Fruit fly (Drosophila melanogaster) whole organism, embryonic: ENCODE results near the gene Chchd3.

ENCODE experiments used
- Asciz ChIP-seq: fragments of 200-800 bp; sonication (Bioruptor generic); optimal IDR thresholded peaks from 2 replicates; lab custom pipeline; 2017; ENCODE audit warnings: missing biosample characterization, mild to moderate bottlenecking, missing genetic modification characterization, missing genetic modification reagents
- CG10431 ChIP-seq: fragments of 200-800 bp; sonication (Bioruptor generic); optimal IDR thresholded peaks from 3 replicates; lab custom pipeline; 2018; ENCODE audit warnings: missing biosample characterization, mild to moderate bottlenecking, missing genetic modification characterization
- CG11504 ChIP-seq: fragments of 200-800 bp; sonication (Bioruptor generic); optimal IDR thresholded peaks from 3 replicates; lab custom pipeline; 2019; ENCODE audit warnings: missing biosample characterization, mild to moderate bottlenecking, missing genetic modification characterization, moderate library complexity
- CG12744 ChIP-seq: fragments of 200-800 bp; sonication (Bioruptor generic); optimal IDR thresholded peaks from 2 replicates; lab custom pipeline; 2016; ENCODE audit warnings: missing biosample characterization, missing genetic modification characterization
- CG12769 ChIP-seq: fragments of 200-800 bp; sonication (Bioruptor generic); optimal IDR thresholded peaks from 2 replicates; lab custom pipeline; 2019; ENCODE audit warnings: missing biosample characterization, mild to moderate bottlenecking, missing genetic modification characterization, moderate library complexity
- CG13775 ChIP-seq: fragments of 200-800 bp; sonication (Bioruptor generic); optimal IDR thresholded peaks from 3 replicates; lab custom pipeline; 2017; ENCODE audit warnings: missing biosample characterization, mild to moderate bottlenecking, missing genetic modification characterization
- CG15011 ChIP-seq: fragments of 200-800 bp; sonication (Bioruptor generic); optimal IDR thresholded peaks from 3 replicates; lab custom pipeline; 2018; ENCODE audit warnings: missing biosample characterization, mild to moderate bottlenecking, missing genetic modification characterization
- CG15269 ChIP-seq: fragments of 200-800 bp; sonication (Bioruptor generic); optimal IDR thresholded peaks from 2 replicates; lab custom pipeline; 2018; ENCODE audit warnings: missing biosample characterization, mild to moderate bottlenecking, missing genetic modification characterization, moderate library complexity
- CG17186 ChIP-seq: fragments of 200-800 bp; sonication (Bioruptor generic); optimal IDR thresholded peaks from 3 replicates; lab custom pipeline; 2017; ENCODE audit warnings: missing biosample characterization, missing genetic modification reagents, missing genetic modification characterization
- CG17829 ChIP-seq: fragments of 200-800 bp; optimal IDR thresholded peaks from 2 replicates; lab custom pipeline; 2019; ENCODE audit warnings: missing biosample characterization, mild to moderate bottlenecking, missing genetic modification characterization, moderate library complexity
- CG2202 ChIP-seq: fragments of 200-800 bp; sonication (Bioruptor generic); optimal IDR thresholded peaks from 2 replicates; lab custom pipeline; 2018; ENCODE audit warnings: missing biosample characterization, mild to moderate bottlenecking, missing genetic modification characterization
- CG33557 ChIP-seq: fragments of 200-800 bp; sonication (Bioruptor generic); optimal IDR thresholded peaks from 2 replicates; lab custom pipeline; 2019; ENCODE audit warnings: missing biosample characterization, mild to moderate bottlenecking, missing genetic modification characterization, moderate library complexity
- CG34422 ChIP-seq: fragments of 200-800 bp; sonication (Bioruptor generic); IDR thresholded peaks from 3 replicates; pipeline ENCODE4 v1.3.6; 2022; ENCODE audit warnings: missing biosample characterization, missing genetic modification characterization
- CG4617 ChIP-seq: fragments of 200-800 bp; sonication (Bioruptor generic); optimal IDR thresholded peaks from 3 replicates; lab custom pipeline; 2016; ENCODE audit warnings: missing biosample characterization, missing genetic modification characterization, borderline replicate concordance
- CG5180 ChIP-seq: fragments of 200-800 bp; sonication (Bioruptor generic); optimal IDR thresholded peaks from 3 replicates; lab custom pipeline; 2017; ENCODE audit warnings: missing biosample characterization, missing genetic modification characterization, mild to moderate bottlenecking, moderate library complexity, missing genetic modification reagents
- CG8281 ChIP-seq: fragments of 200-800 bp; sonication (Bioruptor generic); optimal IDR thresholded peaks from 2 replicates; lab custom pipeline; 2018; ENCODE audit warnings: missing biosample characterization, mild to moderate bottlenecking, missing genetic modification characterization, moderate library complexity
- CG8290 ChIP-seq, 3 experiments: fragments of 200-800 bp; sonication (Bioruptor generic); optimal IDR thresholded peaks; 2 replicates each; lab custom pipeline; 2016 to 2019; ENCODE audit warnings: missing biosample characterization in 3 of 3, missing genetic modification characterization in 3 of 3, mild to moderate bottlenecking in 2 of 3, moderate library complexity in 1 of 3
- CG9609 ChIP-seq: fragments of 200-800 bp; sonication (Bioruptor generic); optimal IDR thresholded peaks from 3 replicates; lab custom pipeline; 2016; ENCODE audit warnings: missing biosample characterization, missing genetic modification characterization
- CG9727 ChIP-seq: fragments of 200-800 bp; sonication (Bioruptor generic); optimal IDR thresholded peaks from 3 replicates; lab custom pipeline; 2017; ENCODE audit warnings: missing biosample characterization, mild to moderate bottlenecking, missing genetic modification characterization
- Chrac-16 ChIP-seq: fragments of 200-800 bp; sonication (Bioruptor generic); optimal IDR thresholded peaks from 3 replicates; lab custom pipeline; 2016; ENCODE audit warnings: missing biosample characterization, missing genetic modification characterization
- Dll ChIP-seq: fragments of 200-800 bp; sonication (Bioruptor generic); IDR thresholded peaks from 4 replicates; pipeline ENCODE4 v1.3.6; 2022; ENCODE audit warnings: missing biosample characterization, missing genetic modification characterization; ENCODE audit not compliant: partially characterized antibody
- Ets97D ChIP-seq: fragments of 200-800 bp; sonication (Bioruptor generic); optimal IDR thresholded peaks from 3 replicates; lab custom pipeline; 2016; ENCODE audit warnings: missing biosample characterization, missing genetic modification characterization
- Myb ChIP-seq: fragments of 200-800 bp; sonication (Bioruptor generic); optimal IDR thresholded peaks from 2 replicates; lab custom pipeline; 2016; ENCODE audit warnings: missing biosample characterization, missing genetic modification characterization
- Optix ChIP-seq: fragments of 200-800 bp; sonication (Bioruptor generic); IDR thresholded peaks from 3 replicates; pipeline ENCODE4 v1.3.6; 2022; ENCODE audit warnings: missing biosample characterization, missing genetic modification characterization
- Sox100B ChIP-seq: fragments of 200-800 bp; sonication (Bioruptor generic); optimal IDR thresholded peaks from 3 replicates; lab custom pipeline; 2018; ENCODE audit warnings: missing biosample characterization, mild to moderate bottlenecking, missing genetic modification characterization
- YL-1 ChIP-seq: fragments of 200-800 bp; sonication (Bioruptor generic); optimal IDR thresholded peaks from 3 replicates; lab custom pipeline; 2017; ENCODE audit warnings: missing biosample characterization, mild to moderate bottlenecking, missing genetic modification characterization
- crp ChIP-seq, 2 experiments: fragments of 200-800 bp; sonication (Bioruptor generic); optimal IDR thresholded peaks; 2 replicates in 1 of 2; 3 replicates in 1 of 2; lab custom pipeline; 2017; ENCODE audit warnings: missing biosample characterization in 2 of 2, missing genetic modification characterization in 2 of 2, mild to moderate bottlenecking in 1 of 2, moderate library complexity in 1 of 2
- dpn ChIP-seq, 2 experiments: fragments of 200-800 bp; sonication (Bioruptor generic); optimal IDR thresholded peaks; 3 replicates each; lab custom pipeline; 2016; ENCODE audit warnings: missing biosample characterization in 2 of 2, missing genetic modification characterization in 2 of 2
- emc ChIP-seq: fragments of 200-800 bp; sonication (Bioruptor generic); optimal IDR thresholded peaks from 2 replicates; lab custom pipeline; 2016; ENCODE audit warnings: missing biosample characterization, missing genetic modification characterization
- en ChIP-seq: fragments of 200-800 bp; sonication (Bioruptor generic); optimal IDR thresholded peaks from 2 replicates; lab custom pipeline; 2016; ENCODE audit warnings: missing biosample characterization, missing genetic modification characterization
- eyg ChIP-seq: fragments of 200-800 bp; sonication (Bioruptor generic); optimal IDR thresholded peaks from 3 replicates; lab custom pipeline; 2016; ENCODE audit warnings: missing biosample characterization, missing genetic modification characterization
- gfzf ChIP-seq: fragments of 200-800 bp; sonication (Bioruptor generic); optimal IDR thresholded peaks from 2 replicates; lab custom pipeline; 2016; ENCODE audit warnings: missing biosample characterization, mild to moderate bottlenecking, missing genetic modification characterization, moderate library complexity
- kay ChIP-seq: fragments of 200-800 bp; sonication (Bioruptor generic); optimal IDR thresholded peaks from 2 replicates; lab custom pipeline; 2016; ENCODE audit warnings: missing biosample characterization, missing genetic modification characterization
- luna ChIP-seq: fragments of 200-800 bp; sonication (Bioruptor generic); optimal IDR thresholded peaks from 2 replicates; lab custom pipeline; 2016; ENCODE audit warnings: missing biosample characterization, missing genetic modification characterization
- maf-S ChIP-seq: fragments of 200-800 bp; sonication (Bioruptor generic); optimal IDR thresholded peaks from 2 replicates; lab custom pipeline; 2016; ENCODE audit warnings: missing biosample characterization, missing genetic modification characterization
- mld ChIP-seq: fragments of 200-800 bp; sonication (Bioruptor generic); IDR thresholded peaks from 3 replicates; pipeline ENCODE4 v1.3.6; 2022; ENCODE audit warnings: missing biosample characterization, missing genetic modification characterization; ENCODE audit not compliant: partially characterized antibody
- org-1 ChIP-seq: fragments of 200-800 bp; sonication (Bioruptor generic); optimal IDR thresholded peaks from 2 replicates; lab custom pipeline; 2017; ENCODE audit warnings: missing biosample characterization, missing genetic modification characterization
- repo ChIP-seq: fragments of 200-800 bp; sonication (Bioruptor generic); optimal IDR thresholded peaks from 2 replicates; lab custom pipeline; 2016; ENCODE audit warnings: missing biosample characterization, missing genetic modification characterization
- sc ChIP-seq, 3 experiments: fragments of >200 bp in 2 of 3; fragments of 200-800 bp in 1 of 3; sonication (Bioruptor generic) in 1 of 3; optimal IDR thresholded peaks; 2 replicates in 2 of 3; 3 replicates in 1 of 3; lab custom pipeline; 2017; ENCODE audit warnings: mild to moderate bottlenecking in 1 of 3, missing biosample characterization in 1 of 3, missing genetic modification characterization in 1 of 3, missing genetic modification reagents in 1 of 3
- scrt ChIP-seq: fragments of 200-800 bp; sonication (Bioruptor generic); optimal IDR thresholded peaks from 2 replicates; lab custom pipeline; 2018; ENCODE audit warnings: missing biosample characterization, mild to moderate bottlenecking, missing genetic modification characterization, moderate library complexity
- seq ChIP-seq: fragments of 200-800 bp; sonication (Bioruptor generic); IDR thresholded peaks from 2 replicates; pipeline ENCODE4 v1.3.6; 2022; ENCODE audit warnings: missing biosample characterization, missing genetic modification characterization
- tap ChIP-seq: fragments of 200-800 bp; optimal IDR thresholded peaks from 3 replicates; lab custom pipeline; 2019; ENCODE audit warnings: missing biosample characterization, mild to moderate bottlenecking, missing genetic modification characterization, moderate library complexity
- tll ChIP-seq, 2 experiments: fragments of 200-800 bp in 1 of 2; fragments of >200 bp in 1 of 2; sonication (Bioruptor generic) in 1 of 2; optimal IDR thresholded peaks; 2 replicates each; lab custom pipeline; 2017 to 2019; ENCODE audit warnings: missing biosample characterization in 2 of 2, missing genetic modification characterization in 2 of 2, mild to moderate bottlenecking in 1 of 2, moderate library complexity in 1 of 2
- trem ChIP-seq: fragments of 200-800 bp; optimal IDR thresholded peaks from 3 replicates; lab custom pipeline; 2019; ENCODE audit warnings: missing biosample characterization, mild to moderate bottlenecking, missing genetic modification characterization, moderate library complexity
- vnd ChIP-seq: fragments of 200-800 bp; sonication (Bioruptor generic); IDR thresholded peaks from 3 replicates; pipeline ENCODE4 v1.3.6; 2022; ENCODE audit warnings: missing biosample characterization, missing genetic modification characterization; ENCODE audit not compliant: partially characterized antibody
- wek ChIP-seq: fragments of 200-800 bp; sonication (Bioruptor generic); optimal IDR thresholded peaks from 3 replicates; lab custom pipeline; 2018; ENCODE audit warnings: missing biosample characterization, mild to moderate bottlenecking, missing genetic modification characterization, moderate library complexity
- wor ChIP-seq: fragments of 200-800 bp; sonication (Bioruptor generic); IDR thresholded peaks from 2 replicates; pipeline ENCODE4 v1.3.6; 2022; ENCODE audit warnings: missing biosample characterization, missing genetic modification characterization
- zen ChIP-seq: fragments of 200-800 bp; sonication (Bioruptor generic); optimal IDR thresholded peaks from 3 replicates; lab custom pipeline; 2018; ENCODE audit warnings: missing biosample characterization, mild to moderate bottlenecking, missing genetic modification characterization, moderate library complexity
- zf30C ChIP-seq: fragments of 200-800 bp; sonication (Bioruptor generic); optimal IDR thresholded peaks from 3 replicates; lab custom pipeline; 2018; ENCODE audit warnings: missing biosample characterization, mild to moderate bottlenecking, missing genetic modification characterization

The Chchd3 gene

dm6 chr3R:31053784-31054221, at the start of gene Chchd3:
Gene Chchd3 (minus strand): TSS chr3R:31053915.
- TF ChIP-seq CG17186 (GFP tag; lab: Kevin White, UChicago) (peak; percentile 21), CG34422 (peak; percentile 54; the same call in 1 of the 3 replicates), CG10431 (GFP tag; lab: Kevin White, UChicago) (no peak), CG33557 (GFP tag; lab: Kevin White, UChicago) (peak; percentile 1), seq (GFP tag; lab: Robert Waterston, UW) (no peak), zen (tag; lab: Kevin White, UChicago) (peak; percentile 66), Dll (GFP tag; lab: Robert Waterston, UW) (no peak), sc (optimal IDR thresholded peaks at IDR 0.05; lab: Kevin White, UChicago) (no peak), sc (GFP tag; optimal IDR thresholded peaks at IDR 0.05; lab: Kevin White, UChicago) (no peak), Ets97D (GFP tag; lab: Kevin White, UChicago) (peak; percentile 52), Asciz (GFP tag; lab: Kevin White, UChicago) (no peak), CG13775 (peak; percentile 25), CG9609 (peak; percentile 10), luna (GFP tag; lab: Kevin White, UChicago) (no peak), tap (tag; lab: Kevin White, UChicago) (no peak), CG5180 (GFP tag; lab: Kevin White, UChicago) (no peak), crp (GFP tag; optimal IDR thresholded peaks at IDR 0.05; lab: Kevin White, UChicago) (peak; percentile 78 to 96), CG15011 (no peak), emc (GFP tag; lab: Kevin White, UChicago) (no peak), CG12769 (tag; lab: Kevin White, UChicago) (no peak), CG2202 (tag; lab: Kevin White, UChicago) (no peak), CG15269 (tag; lab: Kevin White, UChicago) (no peak), eyg (GFP tag; lab: Kevin White, UChicago) (no peak), Sox100B (GFP tag; lab: Kevin White, UChicago) (no peak), en (GFP tag; lab: Kevin White, UChicago) (no peak), Chrac-16 (GFP tag; lab: Kevin White, UChicago) (no peak), tll (GFP tag; optimal IDR thresholded peaks at IDR 0.05; lab: Kevin White, UChicago) (no peak), CG4617 (peak; percentile 66), org-1 (GFP tag; lab: Kevin White, UChicago) (no peak), wek (GFP tag; lab: Kevin White, UChicago) (no peak), maf-S (GFP tag; lab: Kevin White, UChicago) (peak; percentile 29), zf30C (GFP tag; lab: Kevin White, UChicago) (no peak), dpn (GFP tag; optimal IDR thresholded peaks at IDR 0.05; lab: Kevin White, UChicago) (peak; percentile 11 to 55), trem (tag; lab: Kevin White, UChicago) (peak; percentile 40), Myb (peak; percentile 40), repo (peak; percentile 7), CG12744 (GFP tag; lab: Kevin White, UChicago) (no peak), gfzf (GFP tag; lab: Kevin White, UChicago) (peak; percentile 92), CG17829 (tag; lab: Kevin White, UChicago) (peak; percentile 5), CG8281 (tag; lab: Kevin White, UChicago) (no peak), vnd (GFP tag; lab: Robert Waterston, UW) (no peak), scrt (GFP tag; lab: Kevin White, UChicago) (no peak), CG9727 (no peak), Optix (no peak), CG11504 (tag; lab: Kevin White, UChicago) (no peak), kay (no peak), CG8290 (GFP tag; optimal IDR thresholded peaks at IDR 0.05; lab: Kevin White, UChicago) (no peak), CG8290 (tag; optimal IDR thresholded peaks at IDR 0.05; lab: Kevin White, UChicago) (peak in 1 of 2 experiments; percentile 43), YL-1 (GFP tag; lab: Kevin White, UChicago) (peak; percentile 83), mld (GFP tag; lab: Robert Waterston, UW) (0 out of 3 replicates have a peak, but pooled peaks have one; percentile 17), wor (GFP tag; lab: Robert Waterston, UW) (no peak)
